Worm (Caenorhabditis elegans): ENCODE data around the gene fbxa-108.

Gene fbxa-108

ce11 chrV:17659228-17659627 is at the start of gene fbxa-108:
Gene fbxa-108 (minus strand): TSS chrV:17659385.
- TF ChIP-seq dao-5 (tag; optimal IDR thresholded peaks at IDR 0.05) (no peak), W03F9.2 (tag; optimal IDR thresholded peaks at IDR 0.05) (no peak), him-1 (tag; optimal IDR thresholded peaks at IDR 0.05) (no peak)

ce11 chrV:17707022-17707421 is 47.8 kb upstream of the fbxa-108 start, which contains the start of gene srh-31:
Gene srh-31 (plus strand): TSS chrV:17707322.
- TF ChIP-seq dao-5 (tag; optimal IDR thresholded peaks at IDR 0.05) (no peak), him-1 (tag; optimal IDR thresholded peaks at IDR 0.05) (no peak), W03F9.2 (tag; optimal IDR thresholded peaks at IDR 0.05) (no peak)

DNA sequence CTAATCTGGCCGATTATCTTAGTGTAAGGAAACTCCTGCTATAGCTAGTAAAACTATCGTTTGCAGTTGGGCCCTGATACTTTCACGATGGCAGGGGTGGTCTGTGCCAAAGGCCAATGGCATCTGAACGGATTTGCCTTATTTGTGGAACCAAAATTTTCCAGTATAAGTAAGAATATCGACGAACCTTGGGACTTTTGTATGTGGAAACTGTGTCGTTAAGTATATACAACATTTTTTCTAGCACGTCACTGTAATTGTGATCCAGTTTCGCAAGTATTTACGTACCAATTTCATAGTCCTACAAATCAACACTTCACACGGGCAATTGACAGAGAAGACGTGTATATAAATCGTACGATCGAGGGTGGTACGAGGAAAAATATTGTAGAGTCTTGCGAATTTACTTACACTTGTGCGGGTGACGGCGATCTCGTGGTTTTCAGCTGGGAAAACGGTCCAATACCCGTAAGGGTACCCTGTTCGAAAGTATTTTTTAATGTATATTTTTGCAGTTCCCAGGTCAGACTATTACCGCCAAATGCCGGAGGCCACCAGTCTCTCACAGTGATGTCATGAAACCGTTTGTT is 47.1 kb upstream of the fbxa-108 start:
- TF ChIP-seq dao-5 (tag; optimal IDR thresholded peaks at IDR 0.05): no peak
- no peak for TF ChIP-seq him-1 (tag; optimal IDR thresholded peaks at IDR 0.05)
- TF ChIP-seq W03F9.2 (tag; optimal IDR thresholded peaks at IDR 0.05): no peak

- no peak for TF ChIP-seq dao-5 (tag; optimal IDR thresholded peaks at IDR 0.05)
- TF ChIP-seq W03F9.2 (tag; optimal IDR thresholded peaks at IDR 0.05): no peak
Observed at ce11 chrV:17705814-17706213, 46.6 kb upstream of the fbxa-108 start, which contains the start of gene W06D12.6. Gene W06D12.6 (plus strand): TSS chrV:17706114.

ce11 chrV:17700728-17701262 is 41.6 kb upstream of the fbxa-108 start, which contains the start of the genes Y26G10.5 and srh-32:
Gene Y26G10.5 (minus strand): TSS chrV:17700828.
Gene srh-32 (plus strand): TSS chrV:17701212.
- TF ChIP-seq him-1 (tag; optimal IDR thresholded peaks at IDR 0.05) (no peak), W03F9.2 (tag; optimal IDR thresholded peaks at IDR 0.05) (no peak), dao-5 (tag; optimal IDR thresholded peaks at IDR 0.05) (no peak)

ce11 chrV:17699659-17700058 is 40.5 kb upstream of the fbxa-108 start, which contains the start of gene Y26G10.6:
Gene Y26G10.6 (plus strand): TSS chrV:17699959.
- TF ChIP-seq dao-5 (tag; optimal IDR thresholded peaks at IDR 0.05) (no peak), W03F9.2 (tag; optimal IDR thresholded peaks at IDR 0.05) (no peak), him-1 (tag; optimal IDR thresholded peaks at IDR 0.05) (no peak)

DNA sequence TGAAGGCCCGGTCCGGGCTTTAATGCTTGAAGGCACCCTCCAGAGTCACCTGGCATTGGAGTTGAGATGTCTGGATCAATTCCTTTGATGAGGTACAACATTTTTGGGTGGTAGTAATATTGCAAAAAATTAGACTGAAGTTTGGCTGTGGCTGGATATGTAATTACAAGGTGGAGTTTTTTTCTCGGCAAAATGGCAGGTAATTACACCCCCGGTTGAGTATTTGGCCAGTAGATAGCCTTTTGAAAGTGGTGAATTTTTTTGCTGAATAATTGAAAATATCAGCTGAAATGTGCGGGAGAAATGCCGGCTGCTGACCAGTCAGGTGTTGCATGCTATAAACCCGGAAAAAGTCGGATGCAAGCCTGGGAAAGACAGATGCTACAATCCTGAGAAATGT is 39.9 kb upstream of the fbxa-108 start, which contains the start of gene Y26G10.4:
Y26G10.4 (minus strand) TSS at position 101 of the 400 bp plus-strand sequence.
- TF ChIP-seq him-1 (tag; optimal IDR thresholded peaks at IDR 0.05) (no peak), W03F9.2 (tag; optimal IDR thresholded peaks at IDR 0.05) (no peak), dao-5 (tag; optimal IDR thresholded peaks at IDR 0.05) (no peak)

ce11 chrV:17696753-17697152 is 37.6 kb upstream of the fbxa-108 start, which contains the start of gene spp-29:
Gene spp-29 (minus strand): TSS chrV:17696853.
- TF ChIP-seq W03F9.2 (tag; optimal IDR thresholded peaks at IDR 0.05) (no peak), him-1 (tag; optimal IDR thresholded peaks at IDR 0.05) (no peak), dao-5 (tag; optimal IDR thresholded peaks at IDR 0.05) (no peak)

- no peak for TF ChIP-seq dao-5 (tag; optimal IDR thresholded peaks at IDR 0.05)
- TF ChIP-seq him-1 (tag; optimal IDR thresholded peaks at IDR 0.05): no peak
- TF ChIP-seq W03F9.2 (tag; optimal IDR thresholded peaks at IDR 0.05): no peak
Observed at ce11 chrV:17695802-17696201, 36.6 kb upstream of the fbxa-108 start, which contains the start of gene Y26G10.1. Gene Y26G10.1 (minus strand): TSS chrV:17695902.

ce11 chrV:17694260-17694659 is 35.1 kb upstream of the fbxa-108 start:
- TF ChIP-seq dao-5 (tag; optimal IDR thresholded peaks at IDR 0.05) (no peak), him-1 (tag; optimal IDR thresholded peaks at IDR 0.05) (no peak), W03F9.2 (tag; optimal IDR thresholded peaks at IDR 0.05) (no peak)

ce11 chrV:17690922-17691321 is 31.7 kb upstream of the fbxa-108 start, which contains the start of gene F59A1.13:
Gene F59A1.13 (minus strand): TSS chrV:17691022.
- TF ChIP-seq dao-5 (tag; optimal IDR thresholded peaks at IDR 0.05) (no peak), him-1 (tag; optimal IDR thresholded peaks at IDR 0.05) (no peak), W03F9.2 (tag; optimal IDR thresholded peaks at IDR 0.05) (no peak)

ce11 chrV:17686852-17687251 is 27.7 kb upstream of the fbxa-108 start, which contains the start of gene F59A1.18:
Gene F59A1.18 (minus strand): TSS chrV:17686952.
- TF ChIP-seq W03F9.2 (tag; optimal IDR thresholded peaks at IDR 0.05): no peak
- TF ChIP-seq him-1 (tag; optimal IDR thresholded peaks at IDR 0.05): no peak

- TF ChIP-seq dao-5 (tag; optimal IDR thresholded peaks at IDR 0.05) (no peak), him-1 (tag; optimal IDR thresholded peaks at IDR 0.05) (no peak), W03F9.2 (tag; optimal IDR thresholded peaks at IDR 0.05) (no peak)
Observed at ce11 chrV:17684857-17685256, 25.7 kb upstream of the fbxa-108 start, which contains the start of the genes F59A1.16 and F59A1.6. Gene F59A1.16 (minus strand): TSS chrV:17684957. Gene F59A1.6 (plus strand): TSS chrV:17685141.

DNA sequence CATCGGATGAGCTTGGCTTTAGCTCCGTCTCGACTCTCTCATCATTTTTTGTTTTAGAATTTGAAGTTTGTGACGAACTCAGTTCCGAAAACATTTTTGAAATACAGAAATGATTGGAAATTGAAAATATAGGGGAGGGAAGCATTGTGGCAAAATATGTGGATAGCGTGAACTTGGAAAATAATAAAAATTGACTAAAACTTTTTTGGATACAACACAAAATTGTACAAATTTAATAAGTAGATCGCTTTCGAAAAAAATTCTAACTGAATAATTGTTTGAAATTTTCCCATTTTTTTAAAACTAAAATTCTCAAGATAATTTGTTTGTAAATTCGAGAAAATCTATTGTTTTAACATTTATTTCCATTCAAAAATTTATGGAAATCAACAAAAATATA is 24.6 kb upstream of the fbxa-108 start, which contains the start of gene F59A1.15:
F59A1.15 (minus strand) TSS at position 101 of the 400 bp plus-strand sequence.
- TF ChIP-seq him-1 (tag; optimal IDR thresholded peaks at IDR 0.05) (no peak), dao-5 (tag; optimal IDR thresholded peaks at IDR 0.05) (no peak), W03F9.2 (tag; optimal IDR thresholded peaks at IDR 0.05) (no peak)

All from whole organism, L4/young adult.